Fruit fly (Drosophila melanogaster): Measurements from ENCODE around the gene ND-ACP.
A peak's percentile ranks its signal among the peaks of the same experiment; 100 is the strongest.

Gene ND-ACP

DNA sequence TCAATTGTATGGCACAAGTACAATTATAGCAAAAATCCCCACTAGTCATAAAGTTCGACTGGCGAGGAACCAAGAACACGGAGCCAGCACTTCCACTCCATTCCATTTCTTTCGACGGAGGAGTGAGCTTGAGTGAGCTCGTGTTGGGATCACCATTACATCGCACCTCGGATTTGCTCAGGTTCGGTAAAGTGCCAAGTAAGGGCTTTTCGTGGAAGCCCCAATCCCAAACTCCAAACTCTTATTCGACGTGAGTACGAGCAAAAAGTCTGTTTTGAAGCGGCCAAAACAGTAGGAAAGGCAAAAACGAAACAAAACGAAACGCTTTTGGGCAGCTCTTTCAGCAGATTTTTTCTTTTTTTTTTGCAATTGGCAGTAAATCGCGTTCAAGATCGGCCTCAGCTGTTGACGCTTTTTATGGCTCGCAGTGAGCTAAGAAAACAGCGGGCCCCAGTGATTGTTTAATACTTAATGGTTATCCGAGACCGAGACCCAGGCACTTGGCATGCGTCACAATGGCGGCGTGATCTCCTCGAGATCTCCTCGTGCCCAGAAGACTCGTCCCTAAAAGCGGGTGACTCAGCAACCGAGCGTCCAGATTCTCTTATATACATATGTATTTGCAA is 8.7 kb upstream of the ND-ACP start (continued):
- peak; percentile 58 for TF ChIP-seq lbe (GFP tag; optimal IDR thresholded peaks at IDR 0.05)
- TF ChIP-seq CG17568 (GFP tag; optimal IDR thresholded peaks at IDR 0.05) = no peak
- TF ChIP-seq corto (GFP tag; optimal IDR thresholded peaks at IDR 0.05) = peak; percentile 1
- TF ChIP-seq MBD-R2 (GFP tag; IDR thresholded peaks at IDR 0.05) = no peak
- no peak for TF ChIP-seq ci (GFP tag; IDR thresholded peaks at IDR 0.05)
- TF ChIP-seq CG1529 (GFP tag; optimal IDR thresholded peaks at IDR 0.05) = no peak
- no peak for TF ChIP-seq bbx (GFP tag; IDR thresholded peaks at IDR 0.05; ENCODE audit: partially characterized antibody)

- TF ChIP-seq Neu2 (GFP tag; optimal IDR thresholded peaks at IDR 0.05; ENCODE audit: borderline replicate concordance) (no peak), Hr39 (optimal IDR thresholded peaks at IDR 0.05) (peak; percentile 65), CG6689 (GFP tag; IDR thresholded peaks at IDR 0.05) (0 out of 2 replicates have a peak, but pooled peaks have one; percentile 21)
Measured at dm6 chr3L:1322159-1322558, 7.6 kb upstream of the ND-ACP start.

DNA sequence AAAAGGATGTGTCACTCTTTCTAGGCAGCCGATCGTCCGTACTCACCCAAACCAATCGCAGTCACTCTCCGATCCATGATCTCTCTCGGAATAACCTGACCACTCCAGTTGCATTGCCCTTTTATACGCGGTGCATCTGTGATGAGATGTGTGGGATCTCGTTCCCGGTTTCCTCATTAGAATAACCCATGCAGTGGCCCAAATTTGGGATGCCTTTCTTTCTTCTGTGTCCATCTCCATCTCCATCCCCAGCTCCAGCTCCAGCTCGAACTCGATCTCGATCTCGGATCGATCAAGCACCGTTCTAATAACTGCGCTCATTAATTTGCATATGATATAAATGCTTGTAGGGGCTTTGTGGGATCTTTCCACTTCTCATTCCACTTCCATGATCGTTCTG is 7.0 kb upstream of the ND-ACP start, which contains the start of gene CG9184:
TSS of gene CG9184 (minus strand) at position 101 of the 400 bp plus-strand sequence.
- TF ChIP-seq Blimp-1 (GFP tag; optimal IDR thresholded peaks at IDR 0.05) (no peak), HLHmδ (GFP tag; optimal IDR thresholded peaks at IDR 0.05) (no peak), grn (GFP tag; optimal IDR thresholded peaks at IDR 0.05) (peak; percentile 1), odd (GFP tag; optimal IDR thresholded peaks at IDR 0.05) (no peak), Hmx (GFP tag; optimal IDR thresholded peaks at IDR 0.05) (no peak), CG8478 (optimal IDR thresholded peaks at IDR 0.05) (no peak), Ets65A (GFP tag) (peak; percentile 19), nom (GFP tag; optimal IDR thresholded peaks at IDR 0.05) (no peak), ATbp (GFP tag; optimal IDR thresholded peaks at IDR 0.05) (no peak), CG18262 (tag; optimal IDR thresholded peaks at IDR 0.05) (no peak), Ravus (GFP tag; IDR thresholded peaks at IDR 0.05) (no peak), CG17359 (tag; optimal IDR thresholded peaks at IDR 0.05) (no peak), ato (GFP tag; IDR thresholded peaks at IDR 0.05; ENCODE audit: partially characterized antibody) (no peak), ab (GFP tag; optimal IDR thresholded peaks at IDR 0.05) (no peak), tio (GFP tag; optimal IDR thresholded peaks at IDR 0.05) (no peak), psq (GFP tag; optimal IDR thresholded peaks at IDR 0.05) (no peak)

DNA sequence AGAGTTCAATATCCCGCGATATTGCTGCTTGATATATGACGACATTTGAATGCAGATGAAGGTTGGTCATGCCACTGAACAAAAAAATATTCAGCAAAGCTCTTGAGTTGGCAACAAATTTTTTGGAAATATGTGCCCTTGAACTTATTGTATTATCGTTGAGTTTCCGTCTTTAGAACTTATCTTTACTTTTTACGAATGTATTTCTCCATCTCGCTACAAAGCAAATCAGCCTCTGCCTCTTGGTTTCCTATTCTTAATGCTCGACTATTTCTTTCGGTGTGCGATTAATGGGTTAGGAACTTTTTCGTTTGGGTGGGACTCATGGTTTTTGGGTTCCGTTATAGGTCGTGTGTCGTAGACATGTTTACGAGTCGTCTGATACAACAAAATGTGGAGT is 6.6 kb upstream of the ND-ACP start:
- TF ChIP-seq HLH54F (GFP tag; optimal IDR thresholded peaks at IDR 0.05) (peak; percentile 51), ash1 (GFP tag; optimal IDR thresholded peaks at IDR 0.05) (no peak), her (GFP tag; optimal IDR thresholded peaks at IDR 0.05) (peak; percentile 59), CG13424 (tag; optimal IDR thresholded peaks at IDR 0.05) (peak; percentile 76), Hmr (GFP tag; optimal IDR thresholded peaks at IDR 0.05) (no peak), ems (GFP tag; optimal IDR thresholded peaks at IDR 0.05) (peak; percentile 22), fd3F (GFP tag; optimal IDR thresholded peaks at IDR 0.05) (no peak), NC2β (GFP tag; optimal IDR thresholded peaks at IDR 0.05) (peak; percentile 70), ab (GFP tag; optimal IDR thresholded peaks at IDR 0.05) (no peak), CG6254 (GFP tag; optimal IDR thresholded peaks at IDR 0.05) (peak; percentile 69), pho (GFP tag; optimal IDR thresholded peaks at IDR 0.05) (peak; percentile 11), ssp (GFP tag; IDR thresholded peaks at IDR 0.05) (peak; percentile 59), CG7987 (GFP tag; optimal IDR thresholded peaks at IDR 0.05) (no peak), Dp (GFP tag; optimal IDR thresholded peaks at IDR 0.05) (no peak), jigr1 (GFP tag; IDR thresholded peaks at IDR 0.05) (no peak), CG1602 (GFP tag; optimal IDR thresholded peaks at IDR 0.05) (peak; percentile 68), Dref (GFP tag; IDR thresholded peaks at IDR 0.05) (no peak), scrt (GFP tag; optimal IDR thresholded peaks at IDR 0.05) (peak; percentile 21), unc-4 (GFP tag; IDR thresholded peaks at IDR 0.05; ENCODE audit: partially characterized antibody) (no peak), CG10274 (GFP tag; optimal IDR thresholded peaks at IDR 0.05) (no peak), CG6654 (GFP tag; optimal IDR thresholded peaks at IDR 0.05) (peak; percentile 37), CG32767 (GFP tag; IDR thresholded peaks at IDR 0.05) (peak; percentile 65; the same call in 1 of the 2 replicates)
